Worm (Caenorhabditis elegans) whole organism, L3 larva: ENCODE results near the gene oac-31.

Source experiments
- aly-2 ChIP-seq: fragments of 150-350 bp; optimal IDR thresholded peaks from 2 replicates; lab custom pipeline; 2014; ENCODE audit warnings: missing biosample characterization, missing genetic modification characterization
- ceh-82 ChIP-seq: fragments of 150-350 bp; optimal IDR thresholded peaks from 2 replicates; lab custom pipeline; 2014; ENCODE audit warnings: missing biosample characterization, missing genetic modification characterization
- jun-1 ChIP-seq: fragments of 150-350 bp; optimal IDR thresholded peaks from 2 replicates; lab custom pipeline; 2014; ENCODE audit warnings: missing biosample characterization, missing genetic modification reagents, missing genetic modification characterization
- mdl-1 ChIP-seq: fragments of 150-350 bp; optimal IDR thresholded peaks from 2 replicates; lab custom pipeline; 2014; ENCODE audit warnings: missing biosample characterization, missing genetic modification characterization
- nhr-12 ChIP-seq: fragments of 150-350 bp; optimal IDR thresholded peaks from 2 replicates; lab custom pipeline; 2014; ENCODE audit warnings: missing biosample characterization, missing genetic modification characterization
- pha-4 ChIP-seq: fragments of 150-350 bp; optimal IDR thresholded peaks from 2 replicates; lab custom pipeline; 2014; ENCODE audit warnings: missing biosample characterization, missing genetic modification reagents, missing genetic modification characterization
- pqm-1 ChIP-seq: fragments of 150-350 bp; optimal IDR thresholded peaks from 2 replicates; lab custom pipeline; 2017; ENCODE audit warnings: missing biosample characterization, missing genetic modification characterization, inconsistent platforms
- snpc-4 ChIP-seq: fragments of 150-350 bp; optimal IDR thresholded peaks from 2 replicates; lab custom pipeline; 2014; ENCODE audit warnings: missing biosample characterization, missing genetic modification characterization
- ztf-11 ChIP-seq: fragments of 150-350 bp; optimal IDR thresholded peaks from 2 replicates; lab custom pipeline; 2014; ENCODE audit warnings: missing biosample characterization, missing genetic modification characterization

DNA sequence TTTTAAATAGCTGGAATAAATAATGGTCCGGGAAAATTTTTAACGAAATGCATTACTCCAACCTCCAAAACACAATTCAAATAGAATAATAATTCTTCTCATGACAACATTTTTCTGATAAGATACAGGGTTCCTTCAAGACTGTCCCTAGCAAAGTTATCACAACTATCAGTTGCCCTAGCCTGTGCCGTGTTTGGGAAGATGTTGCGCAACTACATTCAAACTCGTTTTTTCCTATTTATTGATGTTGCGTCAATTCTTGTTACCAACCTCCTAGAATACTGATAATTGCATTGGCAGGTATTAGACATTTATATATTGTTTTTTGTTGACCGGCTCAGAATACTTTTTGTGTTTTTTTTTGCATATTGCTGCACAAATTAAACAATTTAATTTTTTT is 13.4 kb upstream of the oac-31 start:
- TF ChIP-seq snpc-4 (tag; lab: Kevin White, UChicago) (no peak), pqm-1 (tag; lab: Kevin White, UChicago) (no peak), ceh-82 (tag; lab: Kevin White, UChicago) (no peak), mdl-1 (tag; lab: Kevin White, UChicago) (no peak), jun-1 (tag; lab: Kevin White, UChicago) (no peak), pha-4 (tag; lab: Kevin White, UChicago) (no peak), aly-2 (tag; lab: Kevin White, UChicago) (no peak), ztf-11 (no peak), nhr-12 (tag; lab: Kevin White, UChicago) (no peak)
